Worm (Caenorhabditis elegans) whole organism, early embryonic: ENCODE measurements around the gene Y50D4C.5.
A peak's percentile ranks its signal among the peaks of the same experiment; 100 is the strongest.

ENCODE experiments used
- B0310.2 ChIP-seq: sonication (generic microtip); optimal IDR thresholded peaks from 2 replicates; lab custom pipeline; 2016; ENCODE audit warnings: mild to moderate bottlenecking, missing genetic modification characterization, missing compliant biosample characterization
- F13C5.2 ChIP-seq: sonication (generic microtip); optimal IDR thresholded peaks from 2 replicates; lab custom pipeline; 2017; ENCODE audit warnings: mild to moderate bottlenecking, missing genetic modification characterization, inconsistent platforms, missing compliant biosample characterization
- aly-1 ChIP-seq: sonication (generic microtip); optimal IDR thresholded peaks from 2 replicates; lab custom pipeline; 2016; ENCODE audit warnings: missing genetic modification characterization, missing compliant biosample characterization
- ama-1 ChIP-seq: fragments of 150-350 bp; optimal IDR thresholded peaks from 2 replicates; lab custom pipeline; 2014
- ceh-13 ChIP-seq: fragments of 200-800 bp; sonication (Bioruptor generic); optimal IDR thresholded peaks from 2 replicates; lab custom pipeline; 2018; ENCODE audit warnings: mild to moderate bottlenecking, missing genetic modification characterization, missing compliant biosample characterization
- ceh-36 ChIP-seq: sonication (generic microtip); optimal IDR thresholded peaks from 2 replicates; lab custom pipeline; 2016; ENCODE audit warnings: missing genetic modification characterization, inconsistent platforms, missing compliant biosample characterization
- ets-7 ChIP-seq: sonication (generic microtip); optimal IDR thresholded peaks from 2 replicates; lab custom pipeline; 2016; ENCODE audit warnings: missing genotype, missing genetic modification characterization, missing compliant biosample characterization
- flt-1 ChIP-seq: fragments of 200-800 bp; sonication (Bioruptor generic); IDR thresholded peaks from 2 replicates; pipeline ENCODE4 v1.3.6; 2022; ENCODE audit warnings: missing genetic modification characterization, missing compliant biosample characterization
- hmbx-1 ChIP-seq: sonication (generic microtip); optimal IDR thresholded peaks from 2 replicates; lab custom pipeline; 2016; ENCODE audit warnings: mild to moderate bottlenecking, missing genetic modification characterization, missing compliant biosample characterization
- hmg-4 ChIP-seq: fragments of 200-800 bp; sonication (Bioruptor generic); optimal IDR thresholded peaks from 2 replicates; lab custom pipeline; 2018; ENCODE audit warnings: mild to moderate bottlenecking, missing genetic modification characterization, missing compliant biosample characterization
- hnd-1 ChIP-seq: sonication (generic microtip); optimal IDR thresholded peaks from 2 replicates; lab custom pipeline; 2016; ENCODE audit warnings: missing genetic modification characterization, missing compliant biosample characterization
- pes-1 ChIP-seq: fragments of 200-800 bp; sonication (Bioruptor generic); IDR thresholded peaks from 2 replicates; pipeline ENCODE4 v1.3.6; 2022; ENCODE audit warnings: missing genetic modification reagents, missing genetic modification characterization, missing compliant biosample characterization
- scrt-1 ChIP-seq: fragments of 200-800 bp; sonication (Bioruptor generic); IDR thresholded peaks from 2 replicates; pipeline ENCODE4 v1.3.6; 2022; ENCODE audit warnings: missing genetic modification characterization, missing compliant biosample characterization
- sea-1 ChIP-seq: fragments of 200-800 bp; sonication (Bioruptor generic); conservative IDR thresholded peaks from 2 replicates; pipeline ENCODE4 v1.3.6; 2022; ENCODE audit warnings: missing genetic modification characterization, missing compliant biosample characterization
- tbx-11 ChIP-seq: fragments of 200-800 bp; sonication (Bioruptor generic); IDR thresholded peaks from 2 replicates; pipeline ENCODE4 v1.3.6; 2022; ENCODE audit warnings: missing genetic modification characterization, missing compliant biosample characterization
- tbx-37 ChIP-seq: fragments of 200-800 bp; sonication (Bioruptor generic); conservative IDR thresholded peaks from 2 replicates; pipeline ENCODE4 v1.3.6; 2022; ENCODE audit warnings: missing genetic modification reagents, missing genetic modification characterization, missing compliant biosample characterization
- tra-4 ChIP-seq: sonication (generic microtip); optimal IDR thresholded peaks from 2 replicates; lab custom pipeline; 2017; ENCODE audit warnings: missing genetic modification characterization, missing compliant biosample characterization

The Y50D4C.5 gene

ce11 chrV:978617-979016 lies 24.9 kb downstream of the Y50D4C.5 start:
- TF ChIP-seq sea-1 (GFP tag; lab: Robert Waterston, UW) (no peak), scrt-1 (no peak), tra-4 (tag; lab: Kevin White, UChicago) (no peak), ama-1 (lab: Kevin White, UChicago) (no peak), ceh-13 (GFP tag; lab: Kevin White, UChicago) (no peak), B0310.2 (tag; lab: Kevin White, UChicago) (no peak), hmg-4 (no peak), aly-1 (tag; lab: Kevin White, UChicago) (no peak), pes-1 (no peak), F13C5.2 (tag; lab: Kevin White, UChicago) (no peak), tbx-11 (GFP tag; lab: Robert Waterston, UW) (no peak), flt-1 (no peak), hnd-1 (tag; lab: Kevin White, UChicago) (no peak), hmbx-1 (tag; lab: Kevin White, UChicago) (no peak), ets-7 (tag; lab: Kevin White, UChicago) (no peak), ceh-36 (no peak), tbx-37 (GFP tag; lab: Robert Waterston, UW) (no peak)

- no peak for TF ChIP-seq tra-4 (tag; lab: Kevin White, UChicago)
- TF ChIP-seq F13C5.2 (tag; lab: Kevin White, UChicago): no peak
- TF ChIP-seq flt-1: no peak
- no peak for TF ChIP-seq aly-1 (tag; lab: Kevin White, UChicago)
- no peak for TF ChIP-seq ceh-13 (GFP tag; lab: Kevin White, UChicago)
- TF ChIP-seq sea-1 (GFP tag; lab: Robert Waterston, UW): no peak
- no peak for TF ChIP-seq scrt-1
- TF ChIP-seq hnd-1 (tag; lab: Kevin White, UChicago): no peak
- TF ChIP-seq B0310.2 (tag; lab: Kevin White, UChicago): no peak
- TF ChIP-seq ceh-36: no peak
- no peak for TF ChIP-seq tbx-11 (GFP tag; lab: Robert Waterston, UW)
- no peak for TF ChIP-seq hmbx-1 (tag; lab: Kevin White, UChicago)
- no peak for TF ChIP-seq ets-7 (tag; lab: Kevin White, UChicago)
- no peak for TF ChIP-seq ama-1 (lab: Kevin White, UChicago)
- no peak for TF ChIP-seq pes-1
- TF ChIP-seq tbx-37 (GFP tag; lab: Robert Waterston, UW): no peak
- TF ChIP-seq hmg-4: no peak
Measured at ce11 chrV:977853-978252, 25.7 kb downstream of the Y50D4C.5 start.

ce11 chrV:976498-977063 lies 27.0 kb downstream of the Y50D4C.5 start:
- TF ChIP-seq tbx-37 (GFP tag; lab: Robert Waterston, UW): no peak
- no peak for TF ChIP-seq B0310.2 (tag; lab: Kevin White, UChicago)
- TF ChIP-seq ets-7 (tag; lab: Kevin White, UChicago): no peak
- no peak for TF ChIP-seq hmbx-1 (tag; lab: Kevin White, UChicago)
- TF ChIP-seq sea-1 (GFP tag; lab: Robert Waterston, UW): no peak
- no peak for TF ChIP-seq tbx-11 (GFP tag; lab: Robert Waterston, UW)

- TF ChIP-seq hmbx-1 (tag; lab: Kevin White, UChicago) (no peak), flt-1 (no peak), tra-4 (tag; lab: Kevin White, UChicago) (no peak), pes-1 (peak; percentile 50; the same call in 1 of the 2 replicates), ceh-36 (no peak), aly-1 (tag; lab: Kevin White, UChicago) (no peak), B0310.2 (tag; lab: Kevin White, UChicago) (no peak), tbx-37 (GFP tag; lab: Robert Waterston, UW) (no peak), scrt-1 (no peak), F13C5.2 (tag; lab: Kevin White, UChicago) (peak; percentile 70), ama-1 (lab: Kevin White, UChicago) (no peak), hnd-1 (tag; lab: Kevin White, UChicago) (no peak), tbx-11 (GFP tag; lab: Robert Waterston, UW) (no peak), ets-7 (tag; lab: Kevin White, UChicago) (no peak), hmg-4 (peak; percentile 79)
Measured at ce11 chrV:975184-975583, 28.4 kb downstream of the Y50D4C.5 start.

- TF ChIP-seq tbx-37 (GFP tag; lab: Robert Waterston, UW) (no peak), ceh-13 (GFP tag; lab: Kevin White, UChicago) (no peak), hmg-4 (no peak), hmbx-1 (tag; lab: Kevin White, UChicago) (no peak), hnd-1 (tag; lab: Kevin White, UChicago) (no peak), F13C5.2 (tag; lab: Kevin White, UChicago) (no peak), aly-1 (tag; lab: Kevin White, UChicago) (no peak), pes-1 (no peak), ets-7 (tag; lab: Kevin White, UChicago) (no peak), ceh-36 (no peak), sea-1 (GFP tag; lab: Robert Waterston, UW) (no peak), ama-1 (lab: Kevin White, UChicago) (no peak)
Measured at ce11 chrV:969005-969562, 34.5 kb downstream of the Y50D4C.5 start.

ce11 chrV:966164-966563 lies 37.4 kb downstream of the Y50D4C.5 start:
- TF ChIP-seq scrt-1 (no peak), tbx-37 (GFP tag; lab: Robert Waterston, UW) (no peak), ceh-13 (GFP tag; lab: Kevin White, UChicago) (no peak), F13C5.2 (tag; lab: Kevin White, UChicago) (no peak), ceh-36 (no peak), pes-1 (no peak), tra-4 (tag; lab: Kevin White, UChicago) (no peak), ama-1 (lab: Kevin White, UChicago) (no peak), hmbx-1 (tag; lab: Kevin White, UChicago) (no peak), aly-1 (tag; lab: Kevin White, UChicago) (no peak), hmg-4 (no peak), flt-1 (no peak), B0310.2 (tag; lab: Kevin White, UChicago) (no peak), tbx-11 (GFP tag; lab: Robert Waterston, UW) (no peak), sea-1 (GFP tag; lab: Robert Waterston, UW) (no peak), ets-7 (tag; lab: Kevin White, UChicago) (no peak)
